Worm (Caenorhabditis elegans) whole organism, L4 larva: Measurements from ENCODE around the gene F28F5.4.

ENCODE experiments used
- D1046.2 ChIP-seq: fragments of 200-800 bp; sonication (Bioruptor generic); IDR thresholded peaks from 2 replicates; pipeline ENCODE4 v1.3.6; 2022; ENCODE audit warnings: missing genetic modification characterization, missing compliant biosample characterization
- F10B5.3 ChIP-seq: sonication (generic microtip); optimal IDR thresholded peaks from 2 replicates; lab custom pipeline; 2016; ENCODE audit warnings: mild to moderate bottlenecking, missing genetic modification characterization, missing compliant biosample characterization
- F44E2.7 ChIP-seq: fragments of 200-800 bp; sonication (Bioruptor generic); IDR thresholded peaks from 2 replicates; pipeline ENCODE4 v2.1.2; 2022; ENCODE audit warnings: missing genetic modification characterization, missing compliant biosample characterization
- R02D3.7 ChIP-seq: fragments of 150-350 bp; sonication (generic microtip); optimal IDR thresholded peaks from 3 replicates; lab custom pipeline; 2014; ENCODE audit warnings: missing biosample characterization, missing genetic modification characterization
- T26A8.4 ChIP-seq: fragments of 200-800 bp; sonication (Bioruptor generic); IDR thresholded peaks from 2 replicates; pipeline ENCODE4 v1.3.6; 2022; ENCODE audit warnings: missing genetic modification characterization, missing compliant biosample characterization
- Y48G9A.11 ChIP-seq: fragments of 200-800 bp; sonication (Bioruptor generic); IDR thresholded peaks from 2 replicates; pipeline ENCODE4 v1.3.6; 2022; ENCODE audit warnings: missing genetic modification reagents, missing genetic modification characterization, missing compliant biosample characterization
- Y75B8A.6 ChIP-seq: fragments of 200-800 bp; sonication (Bioruptor generic); IDR thresholded peaks from 2 replicates; pipeline ENCODE4 v1.3.6; 2022; ENCODE audit warnings: missing genetic modification reagents, missing genetic modification characterization, missing compliant biosample characterization
- ZK546.5 ChIP-seq, 2 experiments: sonication (generic microtip); optimal IDR thresholded peaks; 2 replicates each; lab custom pipeline; 2017; ENCODE audit warnings: missing biosample characterization in 2 of 2, missing genetic modification characterization in 2 of 2
- attf-4 ChIP-seq: sonication (generic microtip); optimal IDR thresholded peaks from 3 replicates; lab custom pipeline; 2017; ENCODE audit warnings: missing biosample characterization, missing genetic modification characterization
- ceh-20 ChIP-seq: fragments of 200-800 bp; sonication (Bioruptor generic); IDR thresholded peaks from 2 replicates; pipeline ENCODE4 v1.3.6; 2022; ENCODE audit warnings: missing genetic modification reagents, missing genetic modification characterization, missing compliant biosample characterization
- ceh-44 ChIP-seq: fragments of 200-800 bp; sonication (Bioruptor generic); IDR thresholded peaks from 2 replicates; pipeline ENCODE4 v1.3.6; 2022; ENCODE audit warnings: missing genetic modification reagents, missing genetic modification characterization, missing compliant biosample characterization
- ceh-82 ChIP-seq: sonication (generic microtip); optimal IDR thresholded peaks from 2 replicates; lab custom pipeline; 2017; ENCODE audit warnings: missing biosample characterization, missing genetic modification characterization
- ces-1 ChIP-seq: fragments of 150-350 bp; sonication (generic microtip); optimal IDR thresholded peaks from 4 replicates; lab custom pipeline; 2014; ENCODE audit warnings: missing biosample characterization, missing genetic modification reagents, missing genetic modification characterization
- ctbp-1 ChIP-seq: fragments of 200-800 bp; sonication (Bioruptor generic); IDR thresholded peaks from 2 replicates; pipeline ENCODE4 v1.3.6; 2022; ENCODE audit warnings: missing genetic modification reagents, missing genetic modification characterization, missing compliant biosample characterization
- daf-16 ChIP-seq, 3 experiments: sonication (generic microtip); optimal IDR thresholded peaks; 2 replicates each; lab custom pipeline; 2016 to 2017; ENCODE audit warnings: missing genetic modification characterization in 3 of 3, missing genetic modification reagents in 3 of 3, mild to moderate bottlenecking in 2 of 3, missing compliant biosample characterization in 2 of 3, missing biosample characterization in 1 of 3, moderate library complexity in 1 of 3
- daf-19 ChIP-seq: fragments of 200-800 bp; sonication (Bioruptor generic); conservative IDR thresholded peaks from 2 replicates; pipeline ENCODE4 v1.3.6; 2022; ENCODE audit warnings: missing genetic modification characterization, missing compliant biosample characterization
- dmd-9 ChIP-seq: fragments of 200-800 bp; sonication (Bioruptor generic); IDR thresholded peaks from 2 replicates; pipeline ENCODE4 v1.3.6; 2022; ENCODE audit warnings: missing genetic modification reagents, missing genetic modification characterization, missing compliant biosample characterization
- dpl-1 ChIP-seq: fragments of 150-350 bp; optimal IDR thresholded peaks from 2 replicates; lab custom pipeline; 2014; ENCODE audit warnings: missing biosample characterization, missing genetic modification reagents, missing genetic modification characterization
- duxl-1 ChIP-seq: sonication (generic microtip); optimal IDR thresholded peaks from 2 replicates; lab custom pipeline; 2016; ENCODE audit warnings: mild to moderate bottlenecking, missing genetic modification characterization, moderate library complexity, missing compliant biosample characterization; ENCODE audit not compliant: poor library complexity
- dve-1 ChIP-seq: sonication (generic microtip); optimal IDR thresholded peaks from 2 replicates; lab custom pipeline; 2017; ENCODE audit warnings: antibody characterized with exemption, mild to moderate bottlenecking, missing genetic modification characterization, missing compliant biosample characterization; ENCODE audit not compliant: insufficient read depth
- egl-43 ChIP-seq: fragments of 200-800 bp; sonication (Bioruptor generic); IDR thresholded peaks from 2 replicates; pipeline ENCODE4 v1.3.6; 2022; ENCODE audit warnings: missing genetic modification reagents, missing genetic modification characterization, missing compliant biosample characterization
- fkh-10 ChIP-seq: fragments of 150-350 bp; optimal IDR thresholded peaks from 2 replicates; lab custom pipeline; 2014; ENCODE audit warnings: missing biosample characterization, missing genetic modification reagents, missing genetic modification characterization
- hlh-30 ChIP-seq: sonication (generic microtip); optimal IDR thresholded peaks from 2 replicates; lab custom pipeline; 2017; ENCODE audit warnings: antibody characterized with exemption, mild to moderate bottlenecking, missing genetic modification characterization, missing compliant biosample characterization; ENCODE audit not compliant: insufficient read depth
- jun-1 ChIP-seq: fragments of 150-350 bp; optimal IDR thresholded peaks from 2 replicates; lab custom pipeline; 2014; ENCODE audit warnings: missing biosample characterization, missing genetic modification reagents, missing genetic modification characterization
- lim-7 ChIP-seq: fragments of 200-800 bp; sonication (Bioruptor generic); IDR thresholded peaks from 2 replicates; pipeline ENCODE4 v1.3.6; 2022; ENCODE audit warnings: missing genetic modification characterization, missing compliant biosample characterization
- lin-1 ChIP-seq: fragments of 200-800 bp; sonication (Bioruptor generic); IDR thresholded peaks from 2 replicates; pipeline ENCODE4 v1.3.6; 2022; ENCODE audit warnings: missing genetic modification reagents, missing genetic modification characterization, missing compliant biosample characterization
- lin-13 ChIP-seq: fragments of 150-350 bp; optimal IDR thresholded peaks from 2 replicates; lab custom pipeline; 2014; ENCODE audit warnings: missing biosample characterization, missing genetic modification reagents, missing genetic modification characterization
- lin-39 ChIP-seq: fragments of 150-350 bp; optimal IDR thresholded peaks from 2 replicates; lab custom pipeline; 2014; ENCODE audit warnings: missing biosample characterization, missing genetic modification reagents, missing genetic modification characterization
- lir-3 ChIP-seq: sonication (generic microtip); optimal IDR thresholded peaks from 2 replicates; lab custom pipeline; 2016; ENCODE audit warnings: mild to moderate bottlenecking, missing genetic modification characterization, missing compliant biosample characterization
- madf-9 ChIP-seq: fragments of 200-800 bp; sonication (Bioruptor generic); conservative IDR thresholded peaks from 2 replicates; pipeline ENCODE4 v1.3.6; 2022; ENCODE audit warnings: missing genetic modification reagents, missing genetic modification characterization, missing compliant biosample characterization
- mes-2 ChIP-seq: sonication (generic microtip); optimal IDR thresholded peaks from 2 replicates; lab custom pipeline; 2016; ENCODE audit warnings: missing genotype, mild to moderate bottlenecking, missing genetic modification characterization, missing compliant biosample characterization; ENCODE audit not compliant: poor library complexity, severe bottlenecking
- nhr-102 ChIP-seq: sonication (generic microtip); optimal IDR thresholded peaks from 2 replicates; lab custom pipeline; 2016; ENCODE audit warnings: mild to moderate bottlenecking, missing genetic modification characterization, moderate library complexity, missing compliant biosample characterization
- nhr-11 ChIP-seq: fragments of 150-350 bp; optimal IDR thresholded peaks from 2 replicates; lab custom pipeline; 2014; ENCODE audit warnings: missing biosample characterization, missing genetic modification characterization
- nhr-25 ChIP-seq: sonication (generic microtip); optimal IDR thresholded peaks from 2 replicates; lab custom pipeline; 2017; ENCODE audit warnings: missing genetic modification characterization, mild to moderate bottlenecking, missing compliant biosample characterization, antibody characterized with exemption, moderate library complexity, borderline replicate concordance; ENCODE audit not compliant: insufficient read depth
- nhr-28 ChIP-seq: fragments of 150-350 bp; optimal IDR thresholded peaks from 2 replicates; lab custom pipeline; 2014; ENCODE audit warnings: missing biosample characterization, missing genetic modification characterization
- nhr-42 ChIP-seq: fragments of 200-800 bp; sonication (Bioruptor generic); IDR thresholded peaks from 2 replicates; pipeline ENCODE4 v1.3.6; 2022; ENCODE audit warnings: missing genetic modification characterization, missing compliant biosample characterization
- nhr-6 ChIP-seq: fragments of 150-350 bp; optimal IDR thresholded peaks from 2 replicates; lab custom pipeline; 2014; ENCODE audit warnings: missing biosample characterization, missing genetic modification characterization
- nhr-76 ChIP-seq: fragments of 150-350 bp; optimal IDR thresholded peaks from 2 replicates; lab custom pipeline; 2014; ENCODE audit warnings: missing biosample characterization, missing genetic modification characterization
- pha-4 ChIP-seq, 2 experiments: fragments of 150-350 bp in 1 of 2; fragments of 200-800 bp in 1 of 2; sonication (Bioruptor generic) in 1 of 2; IDR thresholded peaks in 1 of 2; optimal IDR thresholded peaks in 1 of 2; 2 replicates each; pipeline versions ENCODE4 v1.3.6 to Lab custom; 2014 to 2022; ENCODE audit warnings: missing genetic modification characterization in 2 of 2, missing genetic modification reagents in 2 of 2, missing biosample characterization in 1 of 2, missing compliant biosample characterization in 1 of 2
- saeg-2 ChIP-seq: fragments of 200-800 bp; sonication (Bioruptor generic); IDR thresholded peaks from 2 replicates; pipeline ENCODE4 v1.3.6; 2022; ENCODE audit warnings: missing genetic modification reagents, missing genetic modification characterization, missing compliant biosample characterization
- set-16 ChIP-seq: fragments of 200-800 bp; sonication (Bioruptor generic); IDR thresholded peaks from 2 replicates; pipeline ENCODE4 v1.3.6; 2022; ENCODE audit warnings: missing genetic modification reagents, missing genetic modification characterization, missing compliant biosample characterization
- skn-1 ChIP-seq: fragments of 150-350 bp; optimal IDR thresholded peaks from 2 replicates; lab custom pipeline; 2014; ENCODE audit warnings: missing biosample characterization, missing genetic modification characterization
- snpc-1.2 ChIP-seq: fragments of 200-800 bp; sonication (Bioruptor generic); IDR thresholded peaks from 2 replicates; pipeline ENCODE4 v1.3.6; 2022; ENCODE audit warnings: missing genetic modification reagents, missing genetic modification characterization, missing compliant biosample characterization
- tag-97 ChIP-seq: fragments of 200-800 bp; sonication (Bioruptor generic); IDR thresholded peaks from 2 replicates; pipeline ENCODE4 v1.3.6; 2022; ENCODE audit warnings: missing genetic modification characterization, missing compliant biosample characterization
- tra-1 ChIP-seq: fragments of 200-800 bp; sonication (Bioruptor generic); IDR thresholded peaks from 2 replicates; pipeline ENCODE4 v1.3.6; 2022; ENCODE audit warnings: missing genetic modification reagents, missing genetic modification characterization, missing compliant biosample characterization
- unc-39 ChIP-seq: sonication (generic microtip); optimal IDR thresholded peaks from 2 replicates; lab custom pipeline; 2017; ENCODE audit warnings: missing biosample characterization, missing genetic modification characterization
- zfp-2 ChIP-seq: sonication (generic microtip); optimal IDR thresholded peaks from 2 replicates; lab custom pipeline; 2016; ENCODE audit warnings: mild to moderate bottlenecking, missing genetic modification characterization, missing compliant biosample characterization
- zfp-3 ChIP-seq: fragments of 200-800 bp; sonication (Bioruptor generic); conservative IDR thresholded peaks from 2 replicates; pipeline ENCODE4 v1.3.6; 2022; ENCODE audit warnings: missing genetic modification reagents, missing genetic modification characterization, missing compliant biosample characterization
- zip-2 ChIP-seq: fragments of 150-350 bp; optimal IDR thresholded peaks from 2 replicates; lab custom pipeline; 2014; ENCODE audit warnings: missing biosample characterization, missing genetic modification characterization
- ztf-11 ChIP-seq: fragments of 150-350 bp; optimal IDR thresholded peaks from 2 replicates; lab custom pipeline; 2014; ENCODE audit warnings: missing biosample characterization, missing genetic modification characterization

F28F5.4 gene

ce11 chrIII:6805397-6805796 is 11.4 kb downstream of the F28F5.4 start (continued):
- TF ChIP-seq nhr-42 (GFP tag; lab: Robert Waterston, UW) (no peak), madf-9 (GFP tag; lab: Robert Waterston, UW) (peak; percentile 58; the same call in 1 of the 2 replicates), nhr-11 (tag; lab: Kevin White, UChicago) (no peak), zfp-3 (GFP tag; lab: Robert Waterston, UW) (peak; percentile 18; the same call in 1 of the 2 replicates), ctbp-1 (GFP tag; lab: Robert Waterston, UW) (0 out of 2 replicates have a peak, but pooled peaks have one; percentile 24), daf-19 (GFP tag; lab: Robert Waterston, UW) (0 out of 2 replicates have a peak, but pooled peaks have one; percentile 51), saeg-2 (no peak), zfp-2 (no peak), snpc-1.2 (GFP tag; lab: Robert Waterston, UW) (no peak), mes-2 (tag; lab: Kevin White, UChicago) (peak; percentile 78), set-16 (GFP tag; lab: Robert Waterston, UW) (no peak), ces-1 (GFP tag; lab: Kevin White, UChicago) (no peak), lim-7 (GFP tag; lab: Robert Waterston, UW) (peak; percentile 80), F44E2.7 (GFP tag; lab: Robert Waterston, UW) (0 out of 2 replicates have a peak, but pooled peaks have one; percentile 5), zip-2 (no peak), ZK546.5 (tag; optimal IDR thresholded peaks at IDR 0.05; lab: Kevin White, UChicago) (no peak), hlh-30 (tag; lab: Kevin White, UChicago) (no peak), lin-13 (GFP tag; lab: Kevin White, UChicago) (no peak), Y48G9A.11 (no peak), F10B5.3 (no peak), daf-16 (GFP tag; optimal IDR thresholded peaks at IDR 0.05; lab: Kevin White, UChicago) (peak in 1 of 2 experiments; percentile 34), daf-16 (tag; optimal IDR thresholded peaks at IDR 0.05; lab: Kevin White, UChicago) (peak; percentile 29), D1046.2 (no peak), nhr-28 (tag; lab: Kevin White, UChicago) (no peak), ceh-44 (GFP tag; lab: Robert Waterston, UW) (no peak), pha-4 (GFP tag; IDR thresholded peaks at IDR 0.05; lab: Robert Waterston, UW) (peak; percentile 71; the same call in 1 of the 2 replicates), pha-4 (tag; optimal IDR thresholded peaks at IDR 0.05; lab: Kevin White, UChicago) (no peak), dpl-1 (GFP tag; lab: Kevin White, UChicago) (no peak), dmd-9 (GFP tag; lab: Robert Waterston, UW) (no peak), R02D3.7 (tag; lab: Kevin White, UChicago) (no peak), tra-1 (GFP tag; lab: Robert Waterston, UW) (0 out of 2 replicates have a peak, but pooled peaks have one; percentile 38), ceh-20 (GFP tag; lab: Robert Waterston, UW) (no peak), fkh-10 (GFP tag; lab: Kevin White, UChicago) (no peak), ceh-82 (tag; lab: Kevin White, UChicago) (no peak), dve-1 (tag; lab: Kevin White, UChicago) (peak; percentile 26), attf-4 (tag; lab: Kevin White, UChicago) (no peak), tag-97 (GFP tag; lab: Robert Waterston, UW) (no peak), nhr-25 (no peak), lir-3 (tag; lab: Kevin White, UChicago) (peak; percentile 11), Y75B8A.6 (GFP tag; lab: Robert Waterston, UW) (no peak), nhr-102 (tag; lab: Kevin White, UChicago) (no peak), skn-1 (tag; lab: Kevin White, UChicago) (no peak), ztf-11 (tag; lab: Kevin White, UChicago) (no peak), duxl-1 (tag; lab: Kevin White, UChicago) (peak; percentile 38), lin-1 (GFP tag; lab: Robert Waterston, UW) (peak; percentile 48; the same call in 1 of the 2 replicates), nhr-76 (no peak), nhr-6 (tag; lab: Kevin White, UChicago) (no peak), egl-43 (GFP tag; lab: Robert Waterston, UW) (no peak; the same call in 1 of the 2 replicates), jun-1 (no peak), T26A8.4 (0 out of 2 replicates have a peak, but pooled peaks have one; percentile 33), lin-39 (no peak), unc-39 (no peak)
